Worm (Caenorhabditis elegans) whole organism, late embryonic: ENCODE results near the gene F17E9.2.

Experiments
- C08G9.2 ChIP-seq: sonication (generic microtip); optimal IDR thresholded peaks from 2 replicates; lab custom pipeline; 2016; ENCODE audit warnings: mild to moderate bottlenecking, missing genetic modification characterization, moderate library complexity, missing compliant biosample characterization
- F13H6.1 ChIP-seq: sonication (generic microtip); optimal IDR thresholded peaks from 2 replicates; lab custom pipeline; 2016; ENCODE audit warnings: missing genetic modification characterization, missing compliant biosample characterization
- K09A11.1 ChIP-seq: sonication (generic microtip); optimal IDR thresholded peaks from 2 replicates; lab custom pipeline; 2017; ENCODE audit warnings: antibody characterized with exemption, mild to moderate bottlenecking, missing genetic modification characterization, missing compliant biosample characterization; ENCODE audit not compliant: insufficient read depth
- ahr-1 ChIP-seq: sonication (generic microtip); optimal IDR thresholded peaks from 2 replicates; lab custom pipeline; 2016; ENCODE audit warnings: missing genetic modification characterization, missing compliant biosample characterization
- ceh-18 ChIP-seq: sonication (generic microtip); optimal IDR thresholded peaks from 2 replicates; lab custom pipeline; 2016; ENCODE audit warnings: missing genetic modification characterization, missing compliant biosample characterization
- ceh-19 ChIP-seq: fragments of 200-800 bp; sonication (Bioruptor generic); optimal IDR thresholded peaks from 2 replicates; lab custom pipeline; 2018; ENCODE audit warnings: mild to moderate bottlenecking, missing genetic modification characterization, missing compliant biosample characterization
- ceh-2 ChIP-seq: sonication (generic microtip); optimal IDR thresholded peaks from 2 replicates; lab custom pipeline; 2016; ENCODE audit warnings: missing genotype, missing genetic modification characterization, missing compliant biosample characterization
- ceh-31 ChIP-seq: sonication (generic microtip); optimal IDR thresholded peaks from 2 replicates; lab custom pipeline; 2016; ENCODE audit warnings: missing genetic modification characterization, missing compliant biosample characterization
- ceh-34 ChIP-seq: sonication (generic microtip); optimal IDR thresholded peaks from 2 replicates; lab custom pipeline; 2016; ENCODE audit warnings: mild to moderate bottlenecking, missing genetic modification characterization, missing compliant biosample characterization
- ceh-45 ChIP-seq: fragments of 200-800 bp; sonication (Bioruptor generic); IDR thresholded peaks from 2 replicates; pipeline ENCODE4 v1.3.6; 2022; ENCODE audit warnings: missing genetic modification reagents, missing genetic modification characterization, missing compliant biosample characterization
- ceh-48 ChIP-seq: sonication (generic microtip); optimal IDR thresholded peaks from 2 replicates; lab custom pipeline; 2016; ENCODE audit warnings: missing genetic modification characterization, inconsistent platforms, missing compliant biosample characterization
- ceh-9 ChIP-seq: sonication (generic microtip); optimal IDR thresholded peaks from 2 replicates; lab custom pipeline; 2016; ENCODE audit warnings: mild to moderate bottlenecking, missing genetic modification characterization, inconsistent platforms, missing compliant biosample characterization
- che-1 ChIP-seq: sonication (generic microtip); optimal IDR thresholded peaks from 2 replicates; lab custom pipeline; 2016; ENCODE audit warnings: mild to moderate bottlenecking, missing genetic modification characterization, missing compliant biosample characterization
- elt-2 ChIP-seq: sonication (generic microtip); optimal IDR thresholded peaks from 2 replicates; lab custom pipeline; 2016; ENCODE audit warnings: missing genetic modification reagents, missing genetic modification characterization, missing compliant biosample characterization
- elt-4 ChIP-seq: sonication (generic microtip); optimal IDR thresholded peaks from 2 replicates; lab custom pipeline; 2016; ENCODE audit warnings: missing genetic modification characterization, missing compliant biosample characterization
- ets-4 ChIP-seq: sonication (generic microtip); optimal IDR thresholded peaks from 2 replicates; lab custom pipeline; 2016; ENCODE audit warnings: missing genetic modification characterization, missing compliant biosample characterization
- eyg-1 ChIP-seq: sonication (generic microtip); optimal IDR thresholded peaks from 2 replicates; lab custom pipeline; 2016; ENCODE audit warnings: missing genotype, missing genetic modification characterization, missing compliant biosample characterization
- fkh-10 ChIP-seq: fragments of 150-350 bp; optimal IDR thresholded peaks from 2 replicates; lab custom pipeline; 2014; ENCODE audit warnings: missing biosample characterization, missing genetic modification reagents, missing genetic modification characterization
- fkh-6 ChIP-seq: sonication (generic microtip); optimal IDR thresholded peaks from 2 replicates; lab custom pipeline; 2016; ENCODE audit warnings: missing genetic modification characterization, missing compliant biosample characterization
- gmeb-2 ChIP-seq: sonication (generic microtip); optimal IDR thresholded peaks from 2 replicates; lab custom pipeline; 2016; ENCODE audit warnings: missing genetic modification characterization, inconsistent platforms, missing compliant biosample characterization
- hlh-8 ChIP-seq: sonication (generic microtip); optimal IDR thresholded peaks from 2 replicates; lab custom pipeline; 2016; ENCODE audit warnings: missing genotype, missing genetic modification characterization, missing compliant biosample characterization
- lin-11 ChIP-seq: fragments of 200-800 bp; sonication (Bioruptor generic); optimal IDR thresholded peaks from 2 replicates; lab custom pipeline; 2018; ENCODE audit warnings: mild to moderate bottlenecking, missing genetic modification characterization, missing compliant biosample characterization
- madf-2 ChIP-seq: sonication (generic microtip); optimal IDR thresholded peaks from 2 replicates; lab custom pipeline; 2017; ENCODE audit warnings: missing genetic modification characterization, missing compliant biosample characterization
- mec-3 ChIP-seq: sonication (generic microtip); optimal IDR thresholded peaks from 2 replicates; lab custom pipeline; 2016; ENCODE audit warnings: borderline replicate concordance, missing genetic modification characterization, missing compliant biosample characterization
- nfya-1 ChIP-seq: sonication (generic microtip); optimal IDR thresholded peaks from 2 replicates; lab custom pipeline; 2017; ENCODE audit warnings: missing genetic modification characterization, mild to moderate bottlenecking, missing compliant biosample characterization, antibody characterized with exemption, moderate library complexity
- nhr-11 ChIP-seq: fragments of 150-350 bp; optimal IDR thresholded peaks from 2 replicates; lab custom pipeline; 2014; ENCODE audit warnings: missing biosample characterization, missing genetic modification characterization
- npax-4 ChIP-seq: sonication (generic microtip); optimal IDR thresholded peaks from 2 replicates; lab custom pipeline; 2016; ENCODE audit warnings: missing genetic modification characterization, missing compliant biosample characterization
- pag-3 ChIP-seq: sonication (generic microtip); optimal IDR thresholded peaks from 2 replicates; lab custom pipeline; 2016; ENCODE audit warnings: missing compliant biosample characterization, missing genetic modification characterization, borderline replicate concordance
- pat-9 ChIP-seq: fragments of 200-800 bp; sonication (Bioruptor generic); optimal IDR thresholded peaks from 2 replicates; lab custom pipeline; 2018; ENCODE audit warnings: mild to moderate bottlenecking, missing genetic modification characterization, moderate library complexity, missing compliant biosample characterization
- pax-1 ChIP-seq: fragments of 150-350 bp; optimal IDR thresholded peaks from 2 replicates; lab custom pipeline; 2014; ENCODE audit warnings: missing biosample characterization, missing genetic modification characterization
- pha-4 ChIP-seq: fragments of 150-350 bp; optimal IDR thresholded peaks from 2 replicates; lab custom pipeline; 2018; ENCODE audit warnings: missing biosample characterization, missing genetic modification reagents, missing genetic modification characterization
- pros-1 ChIP-seq: fragments of 150-350 bp; optimal IDR thresholded peaks from 2 replicates; lab custom pipeline; 2014; ENCODE audit warnings: missing biosample characterization, missing genetic modification reagents, missing genetic modification characterization
- ref-2 ChIP-seq: sonication (generic microtip); optimal IDR thresholded peaks from 2 replicates; lab custom pipeline; 2016; ENCODE audit warnings: missing genetic modification characterization, missing compliant biosample characterization
- sdc-2 ChIP-seq: sonication (generic microtip); optimal IDR thresholded peaks from 2 replicates; lab custom pipeline; 2016; ENCODE audit warnings: missing genotype, missing genetic modification characterization, missing compliant biosample characterization
- sox-2 ChIP-seq: fragments of 200-800 bp; sonication (Bioruptor generic); IDR thresholded peaks from 2 replicates; pipeline ENCODE4 v1.3.6; 2022; ENCODE audit warnings: missing genetic modification reagents, missing genetic modification characterization, missing compliant biosample characterization
- unc-55 ChIP-seq: sonication (generic microtip); optimal IDR thresholded peaks from 2 replicates; lab custom pipeline; 2017; ENCODE audit warnings: missing biosample characterization, missing genetic modification reagents, missing genetic modification characterization
- unc-86 ChIP-seq: sonication (generic microtip); optimal IDR thresholded peaks from 2 replicates; lab custom pipeline; 2016; ENCODE audit warnings: missing genetic modification characterization, missing compliant biosample characterization
- zip-5 ChIP-seq: sonication (generic microtip); optimal IDR thresholded peaks from 2 replicates; lab custom pipeline; 2016; ENCODE audit warnings: missing genetic modification characterization, missing compliant biosample characterization
- ztf-16 ChIP-seq: sonication (generic microtip); optimal IDR thresholded peaks from 2 replicates; lab custom pipeline; 2017; ENCODE audit warnings: missing genetic modification characterization, missing compliant biosample characterization

Gene F17E9.2

DNA sequence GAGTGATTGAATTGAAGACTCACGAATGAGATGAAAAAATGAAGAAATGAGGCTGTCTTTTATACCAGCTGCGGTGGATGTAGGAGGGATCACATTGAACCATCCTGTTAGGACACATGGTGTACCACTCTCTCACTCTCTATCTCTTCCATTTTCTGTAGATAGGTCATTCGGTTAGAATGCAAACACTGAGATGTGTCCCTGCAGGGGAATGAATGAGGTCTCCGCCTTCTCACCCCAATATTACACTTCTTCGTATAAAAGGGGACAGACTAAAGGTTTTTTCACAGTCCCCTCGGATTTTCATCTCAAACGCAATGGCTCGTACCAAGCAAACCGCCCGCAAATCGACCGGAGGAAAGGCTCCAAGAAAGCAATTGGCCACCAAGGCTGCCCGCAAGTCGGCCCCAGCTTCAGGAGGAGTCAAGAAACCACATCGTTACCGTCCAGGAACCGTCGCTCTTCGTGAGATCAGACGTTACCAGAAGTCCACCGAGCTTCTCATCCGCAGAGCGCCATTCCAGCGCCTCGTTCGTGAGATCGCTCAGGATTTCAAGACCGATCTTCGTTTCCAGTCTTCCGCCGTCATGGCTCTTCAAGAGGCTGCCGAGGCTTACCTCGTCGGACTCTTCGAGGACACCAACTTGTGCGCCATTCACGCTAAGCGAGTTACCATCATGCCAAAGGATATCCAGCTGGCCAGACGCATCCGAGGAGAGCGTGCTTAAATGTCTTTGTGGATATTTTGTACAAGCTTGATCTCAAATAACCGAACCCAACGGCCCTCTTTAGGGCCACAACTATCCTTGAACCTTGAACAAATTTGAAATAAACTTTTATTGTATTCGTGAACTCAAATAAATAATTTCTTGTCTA lies 21.5 kb upstream of the F17E9.2 start, which contains the start of gene his-32 (continued):
- TF ChIP-seq ceh-2 (tag; lab: Kevin White, UChicago), result peak; percentile 52
- TF ChIP-seq fkh-10 (GFP tag; lab: Kevin White, UChicago), result no peak
- TF ChIP-seq fkh-6, result peak; percentile 26
- TF ChIP-seq ceh-19 (GFP tag; lab: Kevin White, UChicago), result no peak
- peak; percentile 5 for TF ChIP-seq pros-1 (tag; lab: Kevin White, UChicago)
- TF ChIP-seq che-1, result no peak
- peak; percentile 85 for TF ChIP-seq ceh-34 (tag; lab: Kevin White, UChicago)
- no peak for TF ChIP-seq npax-4
- TF ChIP-seq mec-3, result no peak
- no peak for TF ChIP-seq eyg-1 (tag; lab: Kevin White, UChicago)
- no peak for TF ChIP-seq F13H6.1 (tag; lab: Kevin White, UChicago)
- no peak for TF ChIP-seq lin-11
- peak; percentile 83 for TF ChIP-seq sox-2
- TF ChIP-seq gmeb-2, result peak; percentile 3
- TF ChIP-seq unc-86 (tag; lab: Kevin White, UChicago), result no peak
- TF ChIP-seq ceh-9 (tag; lab: Kevin White, UChicago), result no peak
- no peak for TF ChIP-seq ahr-1 (tag; lab: Kevin White, UChicago)
- TF ChIP-seq sdc-2 (tag; lab: Kevin White, UChicago), result peak; percentile 56
- TF ChIP-seq madf-2 (tag; lab: Kevin White, UChicago), result no peak
- TF ChIP-seq K09A11.1 (tag; lab: Kevin White, UChicago), result no peak
- no peak for TF ChIP-seq nhr-11 (tag; lab: Kevin White, UChicago)
- no peak for TF ChIP-seq pag-3 (tag; lab: Kevin White, UChicago)
- TF ChIP-seq ref-2 (tag; lab: Kevin White, UChicago), result peak; percentile 90
- TF ChIP-seq nfya-1 (tag; lab: Kevin White, UChicago), result peak; percentile 75
- peak; percentile 41 for TF ChIP-seq pat-9 (tag; lab: Kevin White, UChicago)
- peak; percentile 43 for TF ChIP-seq elt-2
- TF ChIP-seq ceh-31, result peak; percentile 86
- no peak for TF ChIP-seq zip-5 (tag; lab: Kevin White, UChicago)
- TF ChIP-seq ets-4, result no peak

DNA sequence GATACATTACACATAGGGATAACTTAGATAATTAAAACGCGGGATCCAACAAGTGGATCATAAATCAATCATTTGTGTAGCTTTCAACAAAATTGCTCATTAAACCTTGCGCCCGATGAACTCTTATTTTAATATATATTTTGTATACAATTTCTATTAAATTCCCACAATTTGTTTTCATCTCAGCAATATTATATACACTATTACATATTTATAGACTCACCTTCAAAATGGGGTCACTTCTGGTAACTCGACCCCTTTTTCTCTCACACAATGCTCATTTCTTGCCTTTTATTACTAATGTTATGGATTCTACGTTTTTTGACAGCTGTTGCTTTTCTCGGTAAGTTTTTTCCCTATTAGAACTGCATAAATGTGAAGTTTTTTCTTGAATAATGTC lies 16.1 kb upstream of the F17E9.2 start, which contains the start of gene lgc-6:
TSS of gene lgc-6 (plus strand) at position 301 of the 400 bp plus-strand sequence.
- TF ChIP-seq ceh-48, result no peak
- TF ChIP-seq elt-4 (tag; lab: Kevin White, UChicago), result no peak
- no peak for TF ChIP-seq ceh-2 (tag; lab: Kevin White, UChicago)
- TF ChIP-seq ceh-45 (GFP tag; lab: Robert Waterston, UW), result no peak
- no peak for TF ChIP-seq gmeb-2
- TF ChIP-seq pag-3 (tag; lab: Kevin White, UChicago), result no peak
- TF ChIP-seq C08G9.2, result no peak
- no peak for TF ChIP-seq zip-5 (tag; lab: Kevin White, UChicago)
- TF ChIP-seq ceh-18 (tag; lab: Kevin White, UChicago), result no peak
- no peak for TF ChIP-seq pat-9 (tag; lab: Kevin White, UChicago)
- no peak for TF ChIP-seq ets-4
- no peak for TF ChIP-seq unc-86 (tag; lab: Kevin White, UChicago)
- no peak for TF ChIP-seq K09A11.1 (tag; lab: Kevin White, UChicago)
- no peak for TF ChIP-seq pha-4
- TF ChIP-seq nhr-11 (tag; lab: Kevin White, UChicago), result no peak
- TF ChIP-seq ztf-16, result no peak
- TF ChIP-seq unc-55 (GFP tag; lab: Kevin White, UChicago), result no peak
- TF ChIP-seq hlh-8 (tag; lab: Kevin White, UChicago), result no peak
- TF ChIP-seq pax-1 (tag; lab: Kevin White, UChicago), result no peak
